Worm (Caenorhabditis elegans) whole organism, early embryonic: Measurements from ENCODE around the gene lpd-7.

Experiments
- aly-1 ChIP-seq: sonication (generic microtip); optimal IDR thresholded peaks from 2 replicates; lab custom pipeline; 2016; ENCODE audit warnings: missing genetic modification characterization, missing compliant biosample characterization
- ama-1 ChIP-seq: fragments of 150-350 bp; optimal IDR thresholded peaks from 2 replicates; lab custom pipeline; 2014
- ceh-13 ChIP-seq: fragments of 200-800 bp; sonication (Bioruptor generic); optimal IDR thresholded peaks from 2 replicates; lab custom pipeline; 2018; ENCODE audit warnings: mild to moderate bottlenecking, missing genetic modification characterization, missing compliant biosample characterization
- ets-7 ChIP-seq: sonication (generic microtip); optimal IDR thresholded peaks from 2 replicates; lab custom pipeline; 2016; ENCODE audit warnings: missing genotype, missing genetic modification characterization, missing compliant biosample characterization
- flt-1 ChIP-seq: fragments of 200-800 bp; sonication (Bioruptor generic); IDR thresholded peaks from 2 replicates; pipeline ENCODE4 v1.3.6; 2022; ENCODE audit warnings: missing genetic modification characterization, missing compliant biosample characterization
- hmg-4 ChIP-seq: fragments of 200-800 bp; sonication (Bioruptor generic); optimal IDR thresholded peaks from 2 replicates; lab custom pipeline; 2018; ENCODE audit warnings: mild to moderate bottlenecking, missing genetic modification characterization, missing compliant biosample characterization
- pes-1 ChIP-seq: fragments of 200-800 bp; sonication (Bioruptor generic); IDR thresholded peaks from 2 replicates; pipeline ENCODE4 v1.3.6; 2022; ENCODE audit warnings: missing genetic modification reagents, missing genetic modification characterization, missing compliant biosample characterization
- scrt-1 ChIP-seq: fragments of 200-800 bp; sonication (Bioruptor generic); IDR thresholded peaks from 2 replicates; pipeline ENCODE4 v1.3.6; 2022; ENCODE audit warnings: missing genetic modification characterization, missing compliant biosample characterization
- sea-1 ChIP-seq: fragments of 200-800 bp; sonication (Bioruptor generic); conservative IDR thresholded peaks from 2 replicates; pipeline ENCODE4 v1.3.6; 2022; ENCODE audit warnings: missing genetic modification characterization, missing compliant biosample characterization
- tbx-11 ChIP-seq: fragments of 200-800 bp; sonication (Bioruptor generic); IDR thresholded peaks from 2 replicates; pipeline ENCODE4 v1.3.6; 2022; ENCODE audit warnings: missing genetic modification characterization, missing compliant biosample characterization
- tbx-37 ChIP-seq: fragments of 200-800 bp; sonication (Bioruptor generic); conservative IDR thresholded peaks from 2 replicates; pipeline ENCODE4 v1.3.6; 2022; ENCODE audit warnings: missing genetic modification reagents, missing genetic modification characterization, missing compliant biosample characterization

DNA sequence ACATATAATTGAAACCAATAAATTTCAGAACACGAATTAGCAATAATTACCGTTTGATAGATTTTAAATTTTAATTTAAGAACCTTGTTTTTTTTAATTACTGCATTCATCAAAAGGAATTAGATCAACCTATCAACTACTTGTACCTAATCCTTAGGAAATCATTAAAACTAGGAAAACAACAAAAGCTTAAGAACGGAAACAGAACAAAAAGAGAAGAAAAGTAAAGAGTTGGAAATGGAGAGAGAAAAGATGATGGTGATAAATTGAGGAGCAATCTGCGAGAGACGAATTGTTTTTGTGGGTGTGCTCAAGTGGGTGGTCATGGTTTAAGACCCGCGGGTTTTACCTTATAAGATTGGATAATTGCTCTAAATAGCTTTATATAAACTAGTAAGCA, 37.8 kb upstream of the lpd-7 start:
- TF ChIP-seq flt-1 (no peak), pes-1 (no peak), aly-1 (tag; lab: Kevin White, UChicago) (no peak), ama-1 (lab: Kevin White, UChicago) (no peak), hmg-4 (no peak), scrt-1 (GFP tag; lab: Robert Waterston, UW) (no peak), tbx-37 (no peak), tbx-11 (GFP tag; lab: Robert Waterston, UW) (no peak), ets-7 (no peak), sea-1 (no peak), ceh-13 (GFP tag; lab: Kevin White, UChicago) (no peak)
